Worm (Caenorhabditis elegans): ENCODE data around the gene mrps-12.

DNA sequence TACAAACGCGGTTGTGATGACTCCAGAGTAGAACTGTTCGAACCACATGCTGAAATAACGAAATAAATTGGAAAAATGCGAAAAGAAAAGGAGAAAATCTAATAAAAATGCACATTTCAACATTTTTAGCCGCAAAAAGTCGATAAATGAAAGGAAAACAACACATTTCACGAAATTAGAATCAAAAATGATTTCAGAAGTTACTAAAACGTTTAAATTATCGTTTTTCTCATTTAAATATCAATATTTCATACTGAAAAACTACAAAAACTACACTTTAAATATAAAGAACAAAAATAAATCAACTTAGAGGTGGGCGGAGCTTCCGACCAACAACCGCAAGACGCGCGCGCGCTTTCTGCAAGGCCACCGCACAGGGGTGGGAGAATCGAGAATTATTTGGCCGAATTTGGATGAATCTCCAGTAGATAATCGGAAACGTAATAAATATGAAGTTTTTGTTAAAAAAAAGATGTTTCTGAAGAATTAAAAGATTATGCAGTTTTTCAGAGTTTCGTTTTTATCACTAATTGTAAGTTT lies 14.0 kb downstream of the mrps-12 start, which contains the start of gene ndua-1:
- TF ChIP-seq pax-1 (tag; optimal IDR thresholded peaks at IDR 0.05) (no peak), ama-1 (optimal IDR thresholded peaks at IDR 0.05) (no peak), dmd-4 (tag; optimal IDR thresholded peaks at IDR 0.05; ENCODE audit: borderline replicate concordance) (no peak), che-1 (tag; optimal IDR thresholded peaks at IDR 0.05) (no peak), pat-9 (tag; optimal IDR thresholded peaks at IDR 0.05) (no peak), sox-2 (GFP tag; IDR thresholded peaks at IDR 0.05) (no peak)

Measured in whole organism, late embryonic.